Worm (Caenorhabditis elegans): ENCODE results near the gene C43G2.3.

Gene C43G2.3

DNA sequence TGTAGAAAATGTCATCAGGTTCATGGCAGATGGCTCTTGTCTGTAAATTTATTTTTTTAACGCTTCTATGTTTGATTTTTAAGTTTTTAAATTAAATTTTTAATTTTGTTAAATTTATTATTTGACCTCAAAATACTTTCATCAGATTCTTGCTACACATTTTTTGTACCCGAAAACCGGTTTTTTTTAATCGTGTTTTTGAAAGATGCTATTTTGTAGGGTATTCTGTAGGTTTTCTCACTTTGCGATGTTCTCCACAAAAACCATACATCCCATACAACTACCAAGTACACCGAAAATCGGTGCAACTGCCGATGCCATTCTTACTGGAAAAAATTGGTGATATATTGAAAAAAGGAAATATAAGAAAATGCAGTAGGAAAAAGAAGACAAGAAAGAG is 27.8 kb downstream of the C43G2.3 start, which contains the start of gene nstp-2:
Gene nstp-2, minus strand, starts transcription at position 326 of the 400 bp plus-strand sequence.
- TF ChIP-seq jun-1 (tag; optimal IDR thresholded peaks at IDR 0.05) = no peak

DNA sequence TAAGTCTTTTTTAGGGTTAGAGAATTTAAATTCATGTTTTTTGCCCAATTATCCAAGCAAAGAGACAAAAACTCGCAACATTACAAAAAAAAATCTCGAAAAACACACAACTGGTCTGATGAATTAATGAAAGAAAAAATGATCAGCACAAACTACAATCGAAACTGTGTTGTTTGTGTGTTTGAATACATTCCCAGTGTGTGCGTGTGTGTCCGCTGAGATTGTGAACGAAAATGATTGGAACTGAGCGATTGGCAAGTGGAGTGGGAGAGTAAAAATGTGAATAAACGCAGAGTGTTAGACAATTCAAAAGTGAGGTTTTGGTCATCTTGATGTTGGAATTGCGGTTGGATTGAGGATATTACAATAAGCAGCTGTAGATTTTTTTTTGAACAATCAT is 28.6 kb downstream of the C43G2.3 start:
- TF ChIP-seq pha-4 (tag; optimal IDR thresholded peaks at IDR 0.05) = peak; percentile 38
- no peak for TF ChIP-seq hmg-11 (tag; optimal IDR thresholded peaks at IDR 0.05)
- peak; percentile 3 for TF ChIP-seq nhr-25 (tag; optimal IDR thresholded peaks at IDR 0.05)
- peak; percentile 14 for TF ChIP-seq ama-1 (optimal IDR thresholded peaks at IDR 0.05)

DNA sequence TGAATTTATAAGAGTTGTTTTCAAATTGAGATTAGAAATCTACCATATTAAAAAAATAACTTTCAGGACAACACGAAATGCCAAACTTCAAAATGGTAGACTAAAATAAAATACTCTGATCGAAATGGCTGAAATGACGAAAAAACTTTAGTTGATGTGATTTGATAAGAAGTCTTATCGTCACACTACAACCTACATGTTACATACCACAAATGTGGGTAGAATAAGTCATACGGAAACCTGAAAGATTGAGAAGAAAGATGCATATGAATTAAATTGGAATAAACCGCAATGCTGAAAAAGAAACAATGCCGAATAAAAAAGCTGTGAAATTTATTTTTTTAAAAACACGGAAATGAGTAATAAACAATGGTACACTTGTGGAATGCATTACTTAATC is 29.0 kb downstream of the C43G2.3 start:
- TF ChIP-seq elt-2 (tag; optimal IDR thresholded peaks at IDR 0.05) (peak; percentile 56), nhr-43 (tag; optimal IDR thresholded peaks at IDR 0.05; ENCODE audit: poor library complexity, severe bottlenecking) (no peak)

ce11 chrIV:6613296-6613695 is 35.3 kb downstream of the C43G2.3 start, which contains the start of gene drh-1:
TSS of gene drh-1 (minus strand) at chrIV:6613353.
- TF ChIP-seq nfya-1 (tag; optimal IDR thresholded peaks at IDR 0.05; ENCODE audit: insufficient read depth) (peak; percentile 44), ama-1 (optimal IDR thresholded peaks at IDR 0.05) (peak; percentile 12), ztf-11 (tag; optimal IDR thresholded peaks at IDR 0.05) (no peak), elt-3 (tag; optimal IDR thresholded peaks at IDR 0.05) (no peak), nhr-237 (tag; optimal IDR thresholded peaks at IDR 0.05) (no peak), fos-1 (tag; optimal IDR thresholded peaks at IDR 0.05) (no peak), jun-1 (tag; optimal IDR thresholded peaks at IDR 0.05) (no peak), zag-1 (tag; optimal IDR thresholded peaks at IDR 0.05) (no peak), eor-1 (tag; optimal IDR thresholded peaks at IDR 0.05) (no peak), ceh-82 (tag; optimal IDR thresholded peaks at IDR 0.05) (no peak), egl-5 (tag; optimal IDR thresholded peaks at IDR 0.05) (no peak), aly-2 (tag; optimal IDR thresholded peaks at IDR 0.05) (no peak), sea-2 (GFP tag; optimal IDR thresholded peaks at IDR 0.05) (no peak), hmg-11 (tag; optimal IDR thresholded peaks at IDR 0.05) (peak; percentile 23), nhr-28 (tag; optimal IDR thresholded peaks at IDR 0.05) (no peak), unc-39 (tag; optimal IDR thresholded peaks at IDR 0.05) (no peak), elt-2 (tag; optimal IDR thresholded peaks at IDR 0.05) (peak; percentile 22), mml-1 (tag; optimal IDR thresholded peaks at IDR 0.05) (no peak), ceh-9 (tag; optimal IDR thresholded peaks at IDR 0.05) (no peak), elt-1 (tag; optimal IDR thresholded peaks at IDR 0.05) (no peak), lin-15B (tag; optimal IDR thresholded peaks at IDR 0.05) (no peak), lsy-12 (tag; optimal IDR thresholded peaks at IDR 0.05) (no peak), nhr-43 (tag; optimal IDR thresholded peaks at IDR 0.05; ENCODE audit: poor library complexity, severe bottlenecking) (no peak), ZK546.5 (tag; optimal IDR thresholded peaks at IDR 0.05) (no peak), pha-4 (tag; optimal IDR thresholded peaks at IDR 0.05) (peak; percentile 63), egl-27 (tag; optimal IDR thresholded peaks at IDR 0.05) (no peak), nhr-11 (tag; optimal IDR thresholded peaks at IDR 0.05) (no peak), nhr-12 (tag; optimal IDR thresholded peaks at IDR 0.05) (no peak), skn-1 (tag; optimal IDR thresholded peaks at IDR 0.05) (no peak), mdl-1 (tag; optimal IDR thresholded peaks at IDR 0.05) (no peak)

DNA sequence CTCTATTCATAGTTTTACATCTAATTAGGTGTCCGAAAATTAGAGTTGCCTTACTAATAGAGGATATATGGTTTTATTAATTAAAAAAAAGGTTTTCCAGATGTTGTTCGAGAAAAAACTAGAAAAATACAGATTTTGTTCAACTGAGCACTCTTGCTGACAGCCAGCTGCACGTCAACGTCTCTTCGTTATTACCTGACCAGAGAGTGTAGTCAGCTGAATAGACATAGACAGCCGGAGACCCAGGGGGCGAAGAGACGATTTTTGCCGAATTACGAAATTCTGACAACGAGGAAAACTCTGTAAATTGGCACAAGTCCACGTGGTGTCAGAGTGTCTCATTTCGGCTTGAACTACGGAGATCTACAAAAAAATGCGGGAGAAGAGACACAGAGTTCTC is 40.6 kb downstream of the C43G2.3 start:
- TF ChIP-seq zag-1 (tag; optimal IDR thresholded peaks at IDR 0.05) = no peak
- TF ChIP-seq snpc-4 (tag; optimal IDR thresholded peaks at IDR 0.05) = no peak
- TF ChIP-seq aly-2 (tag; optimal IDR thresholded peaks at IDR 0.05) = no peak
- TF ChIP-seq nfya-1 (tag; optimal IDR thresholded peaks at IDR 0.05; ENCODE audit: insufficient read depth) = peak; percentile 8
- TF ChIP-seq jun-1 (tag; optimal IDR thresholded peaks at IDR 0.05) = no peak
- peak; percentile 29 for TF ChIP-seq elt-2 (tag; optimal IDR thresholded peaks at IDR 0.05)
- no peak for TF ChIP-seq nhr-67 (tag; optimal IDR thresholded peaks at IDR 0.05)
- TF ChIP-seq pha-4 (tag; optimal IDR thresholded peaks at IDR 0.05) = peak; percentile 19
- no peak for TF ChIP-seq lsy-12 (tag; optimal IDR thresholded peaks at IDR 0.05)
- no peak for TF ChIP-seq daf-12 (tag; optimal IDR thresholded peaks at IDR 0.05)
- TF ChIP-seq nhr-77 (tag; optimal IDR thresholded peaks at IDR 0.05) = no peak

Data from whole organism, L3 larva.